Worm (Caenorhabditis elegans) whole organism, L4 larva: Measurements from ENCODE around the gene F21D5.7.
"Not testable (repeated sequence)": the region's sequence is repeated elsewhere in the genome, so short reads cannot be mapped to it uniquely, and the experiment has no call there.

Experiments used
- F10B5.3 ChIP-seq: sonication (generic microtip); optimal IDR thresholded peaks from 2 replicates; lab custom pipeline; 2016; ENCODE audit warnings: mild to moderate bottlenecking, missing genetic modification characterization, missing compliant biosample characterization
- F37D6.2 ChIP-seq: sonication (generic microtip); optimal IDR thresholded peaks from 2 replicates; lab custom pipeline; 2016; ENCODE audit warnings: mild to moderate bottlenecking, missing genetic modification characterization, missing compliant biosample characterization
- T20F7.1 ChIP-seq: fragments of 200-800 bp; sonication (Bioruptor generic); optimal IDR thresholded peaks from 2 replicates; lab custom pipeline; 2018; ENCODE audit warnings: mild to moderate bottlenecking, missing genetic modification characterization, missing compliant biosample characterization
- T26A8.4 ChIP-seq: fragments of 200-800 bp; sonication (Bioruptor generic); IDR thresholded peaks from 2 replicates; pipeline ENCODE4 v1.3.6; 2022; ENCODE audit warnings: missing genetic modification characterization, missing compliant biosample characterization
- Y5F2A.4 ChIP-seq: fragments of 200-800 bp; sonication (Bioruptor generic); optimal IDR thresholded peaks from 2 replicates; lab custom pipeline; 2018; ENCODE audit warnings: mild to moderate bottlenecking, missing genetic modification characterization, missing compliant biosample characterization
- aha-1 ChIP-seq: fragments of 150-350 bp; peaks from one replicate; lab custom pipeline; 2014; ENCODE audit warnings: missing biosample characterization, missing genetic modification characterization
- aly-2 ChIP-seq: sonication (generic microtip); optimal IDR thresholded peaks from 2 replicates; lab custom pipeline; 2018; ENCODE audit warnings: missing biosample characterization, missing genetic modification characterization
- ama-1 ChIP-seq: fragments of 150-350 bp; optimal IDR thresholded peaks from 2 replicates; lab custom pipeline; 2014; ENCODE audit warnings: inconsistent platforms, mixed read lengths
- daf-16 ChIP-seq, 3 experiments: sonication (generic microtip); optimal IDR thresholded peaks; 2 replicates each; lab custom pipeline; 2016 to 2017; ENCODE audit warnings: missing genetic modification characterization in 3 of 3, missing genetic modification reagents in 3 of 3, mild to moderate bottlenecking in 2 of 3, missing compliant biosample characterization in 2 of 3, missing biosample characterization in 1 of 3, moderate library complexity in 1 of 3
- egl-27 ChIP-seq: sonication (generic microtip); optimal IDR thresholded peaks from 3 replicates; lab custom pipeline; 2017; ENCODE audit warnings: missing biosample characterization, missing genetic modification reagents, missing genetic modification characterization
- gei-8 ChIP-seq: fragments of 200-800 bp; sonication (Bioruptor generic); optimal IDR thresholded peaks from 2 replicates; lab custom pipeline; 2018; ENCODE audit warnings: mild to moderate bottlenecking, missing genetic modification characterization, missing compliant biosample characterization
- hlh-30 ChIP-seq: sonication (generic microtip); optimal IDR thresholded peaks from 2 replicates; lab custom pipeline; 2017; ENCODE audit warnings: antibody characterized with exemption, mild to moderate bottlenecking, missing genetic modification characterization, missing compliant biosample characterization; ENCODE audit not compliant: insufficient read depth
- lim-7 ChIP-seq: fragments of 200-800 bp; sonication (Bioruptor generic); IDR thresholded peaks from 2 replicates; pipeline ENCODE4 v1.3.6; 2022; ENCODE audit warnings: missing genetic modification characterization, missing compliant biosample characterization
- lin-13 ChIP-seq: fragments of 150-350 bp; optimal IDR thresholded peaks from 2 replicates; lab custom pipeline; 2014; ENCODE audit warnings: missing biosample characterization, missing genetic modification reagents, missing genetic modification characterization
- lin-38 ChIP-seq: fragments of 200-800 bp; sonication (Bioruptor generic); IDR thresholded peaks from 2 replicates; pipeline ENCODE4 v1.3.6; 2022; ENCODE audit warnings: missing genetic modification reagents, missing genetic modification characterization, missing compliant biosample characterization
- lir-3 ChIP-seq: sonication (generic microtip); optimal IDR thresholded peaks from 2 replicates; lab custom pipeline; 2016; ENCODE audit warnings: mild to moderate bottlenecking, missing genetic modification characterization, missing compliant biosample characterization
- nhr-10 ChIP-seq: fragments of 150-350 bp; optimal IDR thresholded peaks from 2 replicates; lab custom pipeline; 2014; ENCODE audit warnings: missing biosample characterization, missing genetic modification characterization
- nhr-11 ChIP-seq: fragments of 150-350 bp; optimal IDR thresholded peaks from 2 replicates; lab custom pipeline; 2014; ENCODE audit warnings: missing biosample characterization, missing genetic modification characterization
- nhr-111 ChIP-seq: fragments of 200-800 bp; sonication (Bioruptor generic); optimal IDR thresholded peaks from 2 replicates; lab custom pipeline; 2018; ENCODE audit warnings: mild to moderate bottlenecking, missing genetic modification characterization, missing compliant biosample characterization
- php-3 ChIP-seq: fragments of 200-800 bp; sonication (Bioruptor generic); IDR thresholded peaks from 2 replicates; pipeline ENCODE4 v1.3.6; 2022; ENCODE audit warnings: missing genetic modification reagents, missing genetic modification characterization, missing compliant biosample characterization
- snpc-1.2 ChIP-seq: fragments of 200-800 bp; sonication (Bioruptor generic); IDR thresholded peaks from 2 replicates; pipeline ENCODE4 v1.3.6; 2022; ENCODE audit warnings: missing genetic modification reagents, missing genetic modification characterization, missing compliant biosample characterization
- tra-1 ChIP-seq: fragments of 200-800 bp; sonication (Bioruptor generic); IDR thresholded peaks from 2 replicates; pipeline ENCODE4 v1.3.6; 2022; ENCODE audit warnings: missing genetic modification reagents, missing genetic modification characterization, missing compliant biosample characterization
- unc-62 ChIP-seq, 3 experiments: fragments of 150-350 bp in 1 of 3; sonication (generic microtip); optimal IDR thresholded peaks in 2 of 3; peaks in 1 of 3; 1 replicate in 1 of 3; 2 replicates in 2 of 3; lab custom pipeline; 2014 to 2017; ENCODE audit warnings: missing biosample characterization in 3 of 3, missing genetic modification characterization in 3 of 3, missing genetic modification reagents in 3 of 3, missing genotype in 1 of 3
- zfp-3 ChIP-seq: fragments of 200-800 bp; sonication (Bioruptor generic); conservative IDR thresholded peaks from 2 replicates; pipeline ENCODE4 v1.3.6; 2022; ENCODE audit warnings: missing genetic modification reagents, missing genetic modification characterization, missing compliant biosample characterization
- zip-11 ChIP-seq: fragments of 200-800 bp; sonication (Bioruptor generic); IDR thresholded peaks from 2 replicates; pipeline ENCODE4 v1.3.6; 2022; ENCODE audit warnings: missing genetic modification characterization, missing compliant biosample characterization
- zip-2 ChIP-seq: fragments of 150-350 bp; optimal IDR thresholded peaks from 2 replicates; lab custom pipeline; 2014; ENCODE audit warnings: missing biosample characterization, missing genetic modification characterization
- ztf-11 ChIP-seq: fragments of 150-350 bp; optimal IDR thresholded peaks from 2 replicates; lab custom pipeline; 2014; ENCODE audit warnings: missing biosample characterization, missing genetic modification characterization
- ztf-7 ChIP-seq: fragments of 150-350 bp; optimal IDR thresholded peaks from 2 replicates; lab custom pipeline; 2014; ENCODE audit warnings: missing biosample characterization, missing genetic modification characterization

F21D5.7 gene

DNA sequence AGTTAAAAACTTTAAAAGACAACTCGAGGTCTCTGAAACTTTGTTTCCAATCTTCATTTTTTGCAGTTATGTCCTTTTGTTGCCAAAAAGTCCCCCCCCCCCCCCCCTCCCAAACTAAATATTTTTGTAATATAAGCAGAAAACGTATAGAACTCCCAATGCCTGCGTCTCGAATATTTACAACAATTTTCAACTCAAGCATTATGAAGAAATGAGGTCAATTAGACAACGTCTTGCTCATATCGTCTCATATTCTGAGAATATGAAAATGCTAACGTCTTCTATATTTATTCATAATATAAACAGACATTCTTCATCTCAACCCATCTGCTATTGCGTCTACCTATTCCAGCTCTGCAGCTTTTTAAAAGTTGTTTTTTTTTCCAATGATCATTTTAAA, 25.4 kb downstream of the F21D5.7 start, which contains the start of gene H23L24.1:
H23L24.1 (plus strand) TSS at position 301 of the 400 bp plus-strand sequence.
- TF ChIP-seq ztf-11 (tag; lab: Kevin White, UChicago): no peak
- TF ChIP-seq lir-3 (tag; lab: Kevin White, UChicago): no peak
- no peak for TF ChIP-seq ztf-7 (tag; lab: Kevin White, UChicago)
- no peak for TF ChIP-seq php-3 (GFP tag; lab: Robert Waterston, UW)
- no peak for TF ChIP-seq daf-16 (GFP tag; optimal IDR thresholded peaks at IDR 0.05; lab: Kevin White, UChicago)
- TF ChIP-seq daf-16 (tag; optimal IDR thresholded peaks at IDR 0.05; lab: Kevin White, UChicago): no peak
- TF ChIP-seq tra-1 (GFP tag; lab: Robert Waterston, UW): no peak
- TF ChIP-seq egl-27 (tag; lab: Kevin White, UChicago): no peak
- no peak for TF ChIP-seq ama-1
- no peak for TF ChIP-seq T20F7.1 (GFP tag; lab: Kevin White, UChicago)
- no peak for TF ChIP-seq zip-2
- no peak for TF ChIP-seq nhr-111 (GFP tag; lab: Kevin White, UChicago)
- no peak for TF ChIP-seq zip-11 (GFP tag; lab: Robert Waterston, UW)
- no peak for TF ChIP-seq zfp-3 (GFP tag; lab: Robert Waterston, UW)
- no peak for TF ChIP-seq lin-13 (GFP tag; lab: Kevin White, UChicago)
- TF ChIP-seq F10B5.3 (tag; lab: Kevin White, UChicago): no peak
- no peak for TF ChIP-seq Y5F2A.4
- no peak for TF ChIP-seq hlh-30
- no peak for TF ChIP-seq aly-2 (tag; lab: Kevin White, UChicago)
- no peak for TF ChIP-seq gei-8 (GFP tag; lab: Kevin White, UChicago)
- TF ChIP-seq lin-38 (GFP tag; lab: Robert Waterston, UW): no peak
- TF ChIP-seq, all 104 proteins: peak for 0

DNA sequence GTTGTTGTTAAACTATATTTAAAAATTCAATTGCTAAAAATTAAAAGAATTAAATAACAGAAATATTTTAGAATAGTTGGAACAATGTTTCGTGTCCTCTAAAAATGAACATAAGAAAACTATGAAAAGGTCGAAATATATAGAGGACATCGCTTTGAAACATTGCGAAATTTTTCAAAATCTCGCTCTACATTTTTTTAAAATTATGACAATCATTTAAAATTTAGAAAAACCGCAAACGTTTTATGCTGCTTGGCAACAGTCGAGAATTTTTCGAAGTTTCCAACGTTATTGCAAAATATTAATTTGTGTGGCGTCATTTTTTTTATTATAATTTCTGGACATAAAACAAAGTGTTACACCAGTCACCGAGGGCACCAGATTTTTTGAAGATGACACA, 28.5 kb downstream of the F21D5.7 start, which contains the start of the genes parg-2 and ipla-5:
parg-2 (minus strand) TSS at position 101 of the 400 bp plus-strand sequence.
ipla-5 (plus strand) TSS at position 216 of the 400 bp plus-strand sequence.
- not testable (repeated sequence) for TF ChIP-seq daf-16 (GFP tag; optimal IDR thresholded peaks at IDR 0.05; lab: Kevin White, UChicago); daf-16 (tag; optimal IDR thresholded peaks at IDR 0.05; lab: Kevin White, UChicago); T26A8.4 (GFP tag; lab: Robert Waterston, UW); lim-7 (GFP tag; lab: Robert Waterston, UW)

DNA sequence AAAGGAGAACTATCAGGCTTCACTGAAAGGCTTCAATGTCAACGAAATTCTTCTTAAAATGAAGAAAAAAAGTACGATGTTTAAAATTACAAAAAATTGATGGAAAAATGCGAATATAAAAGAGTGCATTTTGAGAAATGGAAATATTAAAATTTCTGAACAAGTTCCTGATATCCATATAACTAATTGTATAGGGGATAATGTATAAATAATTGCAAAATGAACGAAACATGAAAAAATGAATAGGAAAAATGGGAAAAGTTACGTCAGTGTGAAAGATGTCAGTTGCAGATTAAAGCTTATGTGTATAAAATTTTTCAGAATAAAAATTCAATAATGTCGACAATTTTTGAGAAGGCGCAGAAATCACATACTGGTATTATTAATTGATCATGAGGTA, 35.5 kb downstream of the F21D5.7 start:
- TF ChIP-seq snpc-1.2 (GFP tag; lab: Robert Waterston, UW) (no peak), unc-62 (GFP tag; optimal IDR thresholded peaks at IDR 0.05 in 1 of 2; lab: Kevin White, UChicago) (peak in 1 of 2 experiments; percentile 93), unc-62 (tag; optimal IDR thresholded peaks at IDR 0.05; lab: Kevin White, UChicago) (no peak)

DNA sequence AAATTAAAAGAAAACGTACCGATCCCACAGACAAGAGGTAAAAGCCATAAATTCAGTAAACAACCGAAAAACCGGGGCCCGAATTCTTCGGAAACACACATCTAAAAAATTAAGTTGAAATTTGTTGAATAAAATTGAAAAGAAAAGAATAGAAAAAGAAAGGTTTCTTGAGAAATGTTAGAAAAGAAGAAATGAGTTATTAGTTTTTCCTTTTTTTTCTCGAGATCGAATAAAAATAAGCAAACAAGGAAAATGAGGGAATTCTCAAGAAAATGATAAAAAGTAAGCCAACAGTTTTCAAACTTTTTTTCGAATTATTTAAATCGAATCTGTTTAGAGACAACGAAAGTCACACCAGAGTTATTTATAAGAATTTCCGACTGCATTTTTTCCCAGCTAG, 38.0 kb downstream of the F21D5.7 start, which contains the start of gene H23L24.4:
H23L24.4 (minus strand) TSS at position 101 of the 400 bp plus-strand sequence.
- peak; percentile 72 for TF ChIP-seq aha-1
- TF ChIP-seq nhr-10 (tag; lab: Kevin White, UChicago): no peak

DNA sequence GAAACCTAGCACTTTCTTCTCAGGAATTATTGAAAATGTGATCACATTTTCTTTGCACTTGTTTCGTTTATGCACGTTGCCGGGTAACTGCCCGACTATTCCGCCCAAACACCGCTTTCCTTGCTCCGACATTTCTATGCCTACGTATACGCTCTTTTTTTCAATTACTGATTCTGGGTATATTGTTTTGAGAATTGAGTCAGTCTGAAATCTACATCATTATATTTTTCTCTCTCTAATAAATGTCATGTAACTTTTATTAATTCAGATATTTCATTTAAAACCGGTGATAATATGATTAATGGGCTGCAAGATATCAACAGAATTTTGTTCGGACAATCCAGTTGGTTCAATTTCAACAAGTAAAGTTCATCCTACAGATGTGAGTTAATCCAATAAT, 46.1 kb downstream of the F21D5.7 start, which contains the start of gene ttll-11:
ttll-11 (plus strand) TSS at position 301 of the 400 bp plus-strand sequence.
- no peak for TF ChIP-seq F37D6.2 (tag; lab: Kevin White, UChicago)
- peak in 1 of 2 experiments; percentile 21 for TF ChIP-seq unc-62 (GFP tag; optimal IDR thresholded peaks at IDR 0.05 in 1 of 2; lab: Kevin White, UChicago)
- TF ChIP-seq unc-62 (tag; optimal IDR thresholded peaks at IDR 0.05; lab: Kevin White, UChicago): no peak
- TF ChIP-seq nhr-11 (tag; lab: Kevin White, UChicago): peak; percentile 15
- TF ChIP-seq, all 104 proteins: peak for 2
